Fruit fly (Drosophila melanogaster) whole organism, pupa: ENCODE results near the gene fkh.

Experiments
- CG10348 ChIP-seq: fragments of 200-800 bp; sonication (Bioruptor generic); IDR thresholded peaks from 2 replicates; pipeline ENCODE4 v1.3.6; 2022; ENCODE audit warnings: missing biosample characterization, missing genetic modification characterization
- CG12605 ChIP-seq: fragments of 200-800 bp; sonication (Bioruptor generic); IDR thresholded peaks from 2 replicates; pipeline ENCODE4 v1.3.6; 2022; ENCODE audit warnings: missing biosample characterization, missing genetic modification characterization
- CG13204 ChIP-seq: fragments of 200-800 bp; sonication (Bioruptor generic); optimal IDR thresholded peaks from 2 replicates; lab custom pipeline; 2018; ENCODE audit warnings: missing biosample characterization, mild to moderate bottlenecking, missing genetic modification characterization, moderate library complexity
- CG14655 ChIP-seq: fragments of 200-800 bp; sonication (Bioruptor generic); optimal IDR thresholded peaks from 3 replicates; lab custom pipeline; 2017; ENCODE audit warnings: mild to moderate bottlenecking, missing biosample characterization, missing genetic modification reagents, missing genetic modification characterization
- CG15710 ChIP-seq: fragments of 200-800 bp; sonication (Bioruptor generic); optimal IDR thresholded peaks from 2 replicates; lab custom pipeline; 2018; ENCODE audit warnings: missing biosample characterization, mild to moderate bottlenecking, missing genetic modification characterization, moderate library complexity
- CG17806 ChIP-seq: fragments of 200-800 bp; sonication (Bioruptor generic); optimal IDR thresholded peaks from 2 replicates; lab custom pipeline; 2018; ENCODE audit warnings: missing biosample characterization, mild to moderate bottlenecking, missing genetic modification characterization, moderate library complexity
- CG32121 ChIP-seq: fragments of 200-800 bp; sonication (Bioruptor generic); IDR thresholded peaks from 2 replicates; pipeline ENCODE4 v1.3.6; 2022; ENCODE audit warnings: missing biosample characterization, missing genetic modification characterization
- CG34367 ChIP-seq: fragments of 200-800 bp; sonication (Bioruptor generic); optimal IDR thresholded peaks from 2 replicates; lab custom pipeline; 2018; ENCODE audit warnings: missing biosample characterization, mild to moderate bottlenecking, missing genetic modification characterization
- CG4496 ChIP-seq: fragments of 200-800 bp; sonication (Bioruptor generic); IDR thresholded peaks from 3 replicates; pipeline ENCODE4 v1.3.6; 2022; ENCODE audit warnings: missing biosample characterization, missing genetic modification characterization
- CG8159 ChIP-seq: fragments of 200-800 bp; sonication (Bioruptor generic); optimal IDR thresholded peaks from 3 replicates; lab custom pipeline; 2018; ENCODE audit warnings: missing biosample characterization, mild to moderate bottlenecking, missing genetic modification characterization, moderate library complexity
- CG8301 ChIP-seq: fragments of 200-800 bp; sonication (Bioruptor generic); optimal IDR thresholded peaks from 2 replicates; lab custom pipeline; 2018; ENCODE audit warnings: missing biosample characterization, mild to moderate bottlenecking, missing genetic modification characterization
- CG9948 ChIP-seq: fragments of 200-800 bp; sonication (Bioruptor generic); optimal IDR thresholded peaks from 2 replicates; lab custom pipeline; 2018; ENCODE audit warnings: missing biosample characterization, mild to moderate bottlenecking, missing genetic modification characterization, moderate library complexity
- D1 ChIP-seq: fragments of 200-800 bp; sonication (Bioruptor generic); optimal IDR thresholded peaks from 2 replicates; lab custom pipeline; 2018; ENCODE audit warnings: missing biosample characterization, mild to moderate bottlenecking, missing genetic modification characterization, moderate library complexity
- EcR ChIP-seq: fragments of 200-800 bp; sonication (Bioruptor generic); optimal IDR thresholded peaks from 3 replicates; lab custom pipeline; 2019; ENCODE audit warnings: missing biosample characterization, missing genetic modification characterization, mild to moderate bottlenecking, moderate library complexity, missing genetic modification reagents
- Ets98B ChIP-seq: fragments of 200-800 bp; sonication (Bioruptor generic); IDR thresholded peaks from 2 replicates; pipeline ENCODE4 v1.3.6; 2022; ENCODE audit warnings: missing biosample characterization, missing genetic modification characterization
- Pif1A ChIP-seq: fragments of 200-800 bp; sonication (Bioruptor generic); optimal IDR thresholded peaks from 3 replicates; lab custom pipeline; 2016; ENCODE audit warnings: missing biosample characterization, missing genetic modification characterization
- Pif1B ChIP-seq: fragments of 200-800 bp; sonication (Bioruptor generic); optimal IDR thresholded peaks from 3 replicates; lab custom pipeline; 2016; ENCODE audit warnings: missing biosample characterization, missing genetic modification characterization
- Snoo ChIP-seq: fragments of 200-800 bp; sonication (Bioruptor generic); optimal IDR thresholded peaks from 3 replicates; lab custom pipeline; 2017; ENCODE audit warnings: missing biosample characterization, mild to moderate bottlenecking, missing genetic modification characterization, inconsistent platforms
- fd96Ca ChIP-seq: fragments of 200-800 bp; sonication (Bioruptor generic); IDR thresholded peaks from 3 replicates; pipeline ENCODE4 v1.3.6; 2022; ENCODE audit warnings: missing biosample characterization, missing genetic modification characterization
- gl ChIP-seq: fragments of 200-800 bp; sonication (Bioruptor generic); optimal IDR thresholded peaks from 2 replicates; lab custom pipeline; 2018; ENCODE audit warnings: missing biosample characterization, mild to moderate bottlenecking, missing genetic modification characterization
- rn ChIP-seq: fragments of 200-800 bp; sonication (Bioruptor generic); IDR thresholded peaks from 2 replicates; pipeline ENCODE4 v1.3.6; 2022; ENCODE audit warnings: missing biosample characterization, missing genetic modification characterization

fkh gene

dm6 chr3R:28585076-28585821 is at the start of gene fkh:
fkh (minus strand) TSS chr3R:28585264.
- TF ChIP-seq CG17806 (no peak), Pif1B (GFP tag; lab: Kevin White, UChicago) (peak; percentile 66), gl (tag; lab: Kevin White, UChicago) (peak; percentile 68), CG12605 (GFP tag; lab: Robert Waterston, UW) (0 out of 2 replicates have a peak, but pooled peaks have one; percentile 25), CG4496 (GFP tag; lab: Robert Waterston, UW) (peak; percentile 67; the same call in 2 of the 3 replicates), CG13204 (GFP tag; lab: Kevin White, UChicago) (peak; percentile 26), CG8159 (tag; lab: Kevin White, UChicago) (peak; percentile 49), CG15710 (peak; percentile 4), CG14655 (GFP tag; lab: Kevin White, UChicago) (peak; percentile 50), rn (GFP tag; lab: Robert Waterston, UW) (no peak), Ets98B (peak; percentile 74), D1 (tag; lab: Kevin White, UChicago) (no peak), fd96Ca (GFP tag; lab: Robert Waterston, UW) (peak; percentile 78; the same call in 2 of the 3 replicates), CG10348 (GFP tag; lab: Robert Waterston, UW) (no peak), CG32121 (GFP tag; lab: Robert Waterston, UW) (peak; percentile 66), CG34367 (tag; lab: Kevin White, UChicago) (no peak), Snoo (tag; lab: Kevin White, UChicago) (peak; percentile 70), Pif1A (GFP tag; lab: Kevin White, UChicago) (peak; percentile 74), CG9948 (no peak), EcR (no peak), CG8301 (tag; lab: Kevin White, UChicago) (peak; percentile 19)

dm6 chr3R:28634261-28634980 is 49.4 kb upstream of the fkh start:
- no peak for TF ChIP-seq Snoo (tag; lab: Kevin White, UChicago)
- TF ChIP-seq D1 (tag; lab: Kevin White, UChicago): no peak
- TF ChIP-seq CG14655 (GFP tag; lab: Kevin White, UChicago): no peak
- TF ChIP-seq fd96Ca (GFP tag; lab: Robert Waterston, UW): no peak
- no peak for TF ChIP-seq Ets98B
- TF ChIP-seq Pif1B (GFP tag; lab: Kevin White, UChicago): peak; percentile 10
- 0 out of 2 replicates have a peak, but pooled peaks have one; percentile 8 for TF ChIP-seq rn (GFP tag; lab: Robert Waterston, UW)
- TF ChIP-seq CG8301 (tag; lab: Kevin White, UChicago): no peak
- TF ChIP-seq gl (tag; lab: Kevin White, UChicago): no peak
- peak; percentile 10 for TF ChIP-seq EcR
- peak; percentile 24 for TF ChIP-seq CG13204 (GFP tag; lab: Kevin White, UChicago)
- peak; percentile 18 for TF ChIP-seq CG15710
- TF ChIP-seq CG17806: no peak
- TF ChIP-seq CG10348 (GFP tag; lab: Robert Waterston, UW): no peak

dm6 chr3R:28633746-28634145 is 48.7 kb upstream of the fkh start:
- TF ChIP-seq Snoo (tag; lab: Kevin White, UChicago) (peak; percentile 54), CG8159 (tag; lab: Kevin White, UChicago) (peak; percentile 56), Pif1A (GFP tag; lab: Kevin White, UChicago) (peak; percentile 73), CG34367 (tag; lab: Kevin White, UChicago) (peak; percentile 23), fd96Ca (GFP tag; lab: Robert Waterston, UW) (peak; percentile 14; the same call in 1 of the 3 replicates), D1 (tag; lab: Kevin White, UChicago) (no peak), CG17806 (peak; percentile 53), EcR (no peak), rn (GFP tag; lab: Robert Waterston, UW) (peak; percentile 61), CG13204 (GFP tag; lab: Kevin White, UChicago) (no peak), gl (tag; lab: Kevin White, UChicago) (no peak), CG14655 (GFP tag; lab: Kevin White, UChicago) (peak; percentile 66), CG32121 (GFP tag; lab: Robert Waterston, UW) (peak; percentile 60), CG4496 (GFP tag; lab: Robert Waterston, UW) (peak; percentile 34; the same call in 1 of the 3 replicates), CG9948 (peak; percentile 33), Pif1B (GFP tag; lab: Kevin White, UChicago) (peak; percentile 62), CG15710 (peak; percentile 54), CG8301 (tag; lab: Kevin White, UChicago) (peak; percentile 54), Ets98B (peak; percentile 47)

dm6 chr3R:28631753-28632152 is 46.7 kb upstream of the fkh start:
- TF ChIP-seq CG17806 (peak; percentile 50), CG12605 (GFP tag; lab: Robert Waterston, UW) (0 out of 2 replicates have a peak, but pooled peaks have one; percentile 24), gl (tag; lab: Kevin White, UChicago) (no peak), EcR (no peak), Ets98B (peak; percentile 61), rn (GFP tag; lab: Robert Waterston, UW) (peak; percentile 43; the same call in 1 of the 2 replicates), CG14655 (GFP tag; lab: Kevin White, UChicago) (peak; percentile 64), Snoo (tag; lab: Kevin White, UChicago) (no peak), fd96Ca (GFP tag; lab: Robert Waterston, UW) (peak; percentile 77), Pif1A (GFP tag; lab: Kevin White, UChicago) (peak; percentile 20), CG34367 (tag; lab: Kevin White, UChicago) (peak; percentile 8), CG9948 (peak; percentile 33), Pif1B (GFP tag; lab: Kevin White, UChicago) (no peak), CG13204 (GFP tag; lab: Kevin White, UChicago) (no peak), D1 (tag; lab: Kevin White, UChicago) (no peak), CG4496 (GFP tag; lab: Robert Waterston, UW) (peak; percentile 76), CG8301 (tag; lab: Kevin White, UChicago) (peak; percentile 55), CG15710 (no peak), CG8159 (tag; lab: Kevin White, UChicago) (peak; percentile 51), CG32121 (GFP tag; lab: Robert Waterston, UW) (peak; percentile 55; the same call in 1 of the 2 replicates), CG10348 (GFP tag; lab: Robert Waterston, UW) (no peak)
- TF ChIP-seq, all 21 proteins: peak for 13
